Worm (Caenorhabditis elegans) whole organism, L4 larva: ENCODE data around the gene klp-3.

Experiments
- D1046.2 ChIP-seq: fragments of 200-800 bp; sonication (Bioruptor generic); IDR thresholded peaks from 2 replicates; pipeline ENCODE4 v1.3.6; 2022; ENCODE audit warnings: missing genetic modification characterization, missing compliant biosample characterization
- F44E2.7 ChIP-seq: fragments of 200-800 bp; sonication (Bioruptor generic); IDR thresholded peaks from 2 replicates; pipeline ENCODE4 v2.1.2; 2022; ENCODE audit warnings: missing genetic modification characterization, missing compliant biosample characterization
- F49E8.2 ChIP-seq: sonication (generic microtip); optimal IDR thresholded peaks from 2 replicates; lab custom pipeline; 2016; ENCODE audit warnings: missing compliant biosample characterization, mild to moderate bottlenecking, missing genetic modification characterization, borderline replicate concordance
- ceh-62 ChIP-seq: sonication (generic microtip); optimal IDR thresholded peaks from 2 replicates; lab custom pipeline; 2017; ENCODE audit warnings: missing biosample characterization, missing genetic modification characterization
- ctbp-1 ChIP-seq: fragments of 200-800 bp; sonication (Bioruptor generic); IDR thresholded peaks from 2 replicates; pipeline ENCODE4 v1.3.6; 2022; ENCODE audit warnings: missing genetic modification reagents, missing genetic modification characterization, missing compliant biosample characterization
- daf-16 ChIP-seq, 3 experiments: sonication (generic microtip); optimal IDR thresholded peaks; 2 replicates each; lab custom pipeline; 2016 to 2017; ENCODE audit warnings: missing genetic modification characterization in 3 of 3, missing genetic modification reagents in 3 of 3, mild to moderate bottlenecking in 2 of 3, missing compliant biosample characterization in 2 of 3, missing biosample characterization in 1 of 3, moderate library complexity in 1 of 3
- daf-19 ChIP-seq: fragments of 200-800 bp; sonication (Bioruptor generic); conservative IDR thresholded peaks from 2 replicates; pipeline ENCODE4 v1.3.6; 2022; ENCODE audit warnings: missing genetic modification characterization, missing compliant biosample characterization
- dmd-8 ChIP-seq: fragments of 200-800 bp; sonication (Bioruptor generic); IDR thresholded peaks from 2 replicates; pipeline ENCODE4 v1.3.6; 2022; ENCODE audit warnings: missing genetic modification characterization, missing compliant biosample characterization
- dve-1 ChIP-seq: sonication (generic microtip); optimal IDR thresholded peaks from 2 replicates; lab custom pipeline; 2017; ENCODE audit warnings: antibody characterized with exemption, mild to moderate bottlenecking, missing genetic modification characterization, missing compliant biosample characterization; ENCODE audit not compliant: insufficient read depth
- hlh-30 ChIP-seq: sonication (generic microtip); optimal IDR thresholded peaks from 2 replicates; lab custom pipeline; 2017; ENCODE audit warnings: antibody characterized with exemption, mild to moderate bottlenecking, missing genetic modification characterization, missing compliant biosample characterization; ENCODE audit not compliant: insufficient read depth
- hmg-1.1 ChIP-seq: fragments of 200-800 bp; sonication (Bioruptor generic); IDR thresholded peaks from 2 replicates; pipeline ENCODE4 v1.3.6; 2022; ENCODE audit warnings: missing genetic modification reagents, missing genetic modification characterization, missing compliant biosample characterization
- lim-7 ChIP-seq: fragments of 200-800 bp; sonication (Bioruptor generic); IDR thresholded peaks from 2 replicates; pipeline ENCODE4 v1.3.6; 2022; ENCODE audit warnings: missing genetic modification characterization, missing compliant biosample characterization
- lin-13 ChIP-seq: fragments of 150-350 bp; optimal IDR thresholded peaks from 2 replicates; lab custom pipeline; 2014; ENCODE audit warnings: missing biosample characterization, missing genetic modification reagents, missing genetic modification characterization
- lin-38 ChIP-seq: fragments of 200-800 bp; sonication (Bioruptor generic); IDR thresholded peaks from 2 replicates; pipeline ENCODE4 v1.3.6; 2022; ENCODE audit warnings: missing genetic modification reagents, missing genetic modification characterization, missing compliant biosample characterization
- lsy-2 ChIP-seq, 2 experiments: fragments of 150-350 bp in 1 of 2; sonication (generic microtip) in 1 of 2; optimal IDR thresholded peaks; 2 replicates each; lab custom pipeline; 2014 to 2017; ENCODE audit warnings: missing biosample characterization in 2 of 2, missing genetic modification characterization in 2 of 2
- mdt-29 ChIP-seq: fragments of 200-800 bp; sonication (Bioruptor generic); IDR thresholded peaks from 2 replicates; pipeline ENCODE4 v1.3.6; 2022; ENCODE audit warnings: missing genetic modification reagents, missing genetic modification characterization, missing compliant biosample characterization
- mep-1 ChIP-seq: fragments of 150-350 bp; sonication (generic microtip); optimal IDR thresholded peaks from 3 replicates; lab custom pipeline; 2014; ENCODE audit warnings: missing biosample characterization, missing genetic modification characterization
- mes-2 ChIP-seq: sonication (generic microtip); optimal IDR thresholded peaks from 2 replicates; lab custom pipeline; 2016; ENCODE audit warnings: missing genotype, mild to moderate bottlenecking, missing genetic modification characterization, missing compliant biosample characterization; ENCODE audit not compliant: poor library complexity, severe bottlenecking
- nhr-10 ChIP-seq: fragments of 150-350 bp; optimal IDR thresholded peaks from 2 replicates; lab custom pipeline; 2014; ENCODE audit warnings: missing biosample characterization, missing genetic modification characterization
- nhr-102 ChIP-seq: sonication (generic microtip); optimal IDR thresholded peaks from 2 replicates; lab custom pipeline; 2016; ENCODE audit warnings: mild to moderate bottlenecking, missing genetic modification characterization, moderate library complexity, missing compliant biosample characterization
- nhr-11 ChIP-seq: fragments of 150-350 bp; optimal IDR thresholded peaks from 2 replicates; lab custom pipeline; 2014; ENCODE audit warnings: missing biosample characterization, missing genetic modification characterization
- nhr-28 ChIP-seq: fragments of 150-350 bp; optimal IDR thresholded peaks from 2 replicates; lab custom pipeline; 2014; ENCODE audit warnings: missing biosample characterization, missing genetic modification characterization
- nhr-48 ChIP-seq: sonication (generic microtip); optimal IDR thresholded peaks from 2 replicates; lab custom pipeline; 2016; ENCODE audit warnings: mild to moderate bottlenecking, missing genetic modification characterization, missing compliant biosample characterization
- pha-4 ChIP-seq, 2 experiments: fragments of 150-350 bp in 1 of 2; fragments of 200-800 bp in 1 of 2; sonication (Bioruptor generic) in 1 of 2; IDR thresholded peaks in 1 of 2; optimal IDR thresholded peaks in 1 of 2; 2 replicates each; pipeline versions ENCODE4 v1.3.6 to Lab custom; 2014 to 2022; ENCODE audit warnings: missing genetic modification characterization in 2 of 2, missing genetic modification reagents in 2 of 2, missing biosample characterization in 1 of 2, missing compliant biosample characterization in 1 of 2
- php-3 ChIP-seq: fragments of 200-800 bp; sonication (Bioruptor generic); IDR thresholded peaks from 2 replicates; pipeline ENCODE4 v1.3.6; 2022; ENCODE audit warnings: missing genetic modification reagents, missing genetic modification characterization, missing compliant biosample characterization
- pqm-1 ChIP-seq: sonication (generic microtip); optimal IDR thresholded peaks from 2 replicates; lab custom pipeline; 2017; ENCODE audit warnings: missing biosample characterization, missing genetic modification characterization
- snpc-4 ChIP-seq: fragments of 150-350 bp; optimal IDR thresholded peaks from 2 replicates; lab custom pipeline; 2014; ENCODE audit warnings: missing biosample characterization, missing genetic modification characterization
- tag-97 ChIP-seq: fragments of 200-800 bp; sonication (Bioruptor generic); IDR thresholded peaks from 2 replicates; pipeline ENCODE4 v1.3.6; 2022; ENCODE audit warnings: missing genetic modification characterization, missing compliant biosample characterization
- tra-1 ChIP-seq: fragments of 200-800 bp; sonication (Bioruptor generic); IDR thresholded peaks from 2 replicates; pipeline ENCODE4 v1.3.6; 2022; ENCODE audit warnings: missing genetic modification reagents, missing genetic modification characterization, missing compliant biosample characterization
- unc-62 ChIP-seq, 3 experiments: fragments of 150-350 bp in 1 of 3; sonication (generic microtip); optimal IDR thresholded peaks in 2 of 3; peaks in 1 of 3; 1 replicate in 1 of 3; 2 replicates in 2 of 3; lab custom pipeline; 2014 to 2017; ENCODE audit warnings: missing biosample characterization in 3 of 3, missing genetic modification characterization in 3 of 3, missing genetic modification reagents in 3 of 3, missing genotype in 1 of 3
- zfp-3 ChIP-seq: fragments of 200-800 bp; sonication (Bioruptor generic); conservative IDR thresholded peaks from 2 replicates; pipeline ENCODE4 v1.3.6; 2022; ENCODE audit warnings: missing genetic modification reagents, missing genetic modification characterization, missing compliant biosample characterization
- zip-11 ChIP-seq: fragments of 200-800 bp; sonication (Bioruptor generic); IDR thresholded peaks from 2 replicates; pipeline ENCODE4 v1.3.6; 2022; ENCODE audit warnings: missing genetic modification characterization, missing compliant biosample characterization

Gene klp-3

DNA sequence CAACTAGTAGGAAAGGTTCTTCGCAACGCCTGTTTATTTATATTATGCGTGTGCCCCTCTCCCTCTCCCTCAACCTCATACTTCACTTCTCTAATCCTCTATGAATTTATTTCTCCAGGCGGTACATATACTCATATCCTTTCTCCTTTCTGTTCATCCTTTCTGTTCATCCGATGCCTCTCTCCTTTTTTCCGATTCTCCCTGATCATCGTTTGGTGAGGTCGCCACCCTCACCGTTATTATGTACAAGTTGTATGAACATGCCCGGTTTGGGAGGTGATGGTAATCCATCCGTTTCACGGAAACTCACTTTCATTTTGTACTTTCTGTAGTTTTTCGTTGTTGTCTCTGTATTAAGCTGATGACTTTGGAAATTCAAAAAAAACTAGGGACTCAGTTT lies 2.5 kb upstream of the klp-3 start:
- TF ChIP-seq tag-97 (GFP tag; lab: Robert Waterston, UW), result no peak

DNA sequence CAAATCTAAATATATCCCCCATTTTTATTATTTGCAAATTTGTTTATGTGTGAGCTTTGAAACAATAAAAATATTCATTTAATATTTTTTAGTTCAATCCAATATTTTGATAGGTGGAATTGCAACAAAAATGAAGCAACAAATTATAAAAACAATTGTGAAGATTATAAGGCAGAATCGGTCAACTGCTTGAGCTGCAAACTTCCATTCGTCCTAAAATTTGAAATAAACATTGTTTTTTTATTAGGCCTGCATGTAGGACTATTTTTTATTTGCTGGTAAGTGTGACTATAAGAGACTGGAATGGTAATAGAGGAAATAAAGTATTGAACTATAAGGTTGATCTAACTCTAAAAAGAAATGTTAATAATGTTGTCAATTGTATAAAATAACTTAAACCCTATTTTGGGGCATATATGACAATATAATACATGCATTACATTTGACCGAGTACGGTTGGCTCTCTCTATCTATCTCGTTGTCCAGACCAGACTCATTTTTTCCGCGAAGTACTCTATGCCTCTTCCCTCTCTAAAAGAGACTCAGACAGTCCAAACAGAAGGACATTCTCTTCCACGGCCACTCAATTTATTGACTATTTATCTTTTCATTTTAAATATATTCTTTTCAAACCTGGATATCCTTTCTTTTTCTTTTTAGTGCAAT lies 3.6 kb downstream of the klp-3 start, which contains the start of gene T09A5.4:
Gene T09A5.4, plus strand, starts transcription at position 616 of the 666 bp plus-strand sequence.
- TF ChIP-seq nhr-28 (tag; lab: Kevin White, UChicago) (no peak), daf-19 (GFP tag; lab: Robert Waterston, UW) (no peak), ctbp-1 (GFP tag; lab: Robert Waterston, UW) (no peak), nhr-102 (tag; lab: Kevin White, UChicago) (no peak), lsy-2 (tag; optimal IDR thresholded peaks at IDR 0.05; lab: Kevin White, UChicago) (peak in 1 of 2 experiments; percentile 33), mes-2 (tag; lab: Kevin White, UChicago) (peak; percentile 45), unc-62 (GFP tag; optimal IDR thresholded peaks at IDR 0.05 in 1 of 2; lab: Kevin White, UChicago) (peak in 1 of 2 experiments; percentile 92), unc-62 (tag; optimal IDR thresholded peaks at IDR 0.05; lab: Kevin White, UChicago) (no peak)

- TF ChIP-seq pha-4 (GFP tag; IDR thresholded peaks at IDR 0.05; lab: Robert Waterston, UW) (no peak), pha-4 (tag; optimal IDR thresholded peaks at IDR 0.05; lab: Kevin White, UChicago) (no peak), lim-7 (GFP tag; lab: Robert Waterston, UW) (no peak), tra-1 (GFP tag; lab: Robert Waterston, UW) (no peak), nhr-48 (tag; lab: Kevin White, UChicago) (no peak), ceh-62 (tag; lab: Kevin White, UChicago) (no peak), zfp-3 (GFP tag; lab: Robert Waterston, UW) (no peak), snpc-4 (tag; lab: Kevin White, UChicago) (no peak), zip-11 (GFP tag; lab: Robert Waterston, UW) (no peak), nhr-102 (tag; lab: Kevin White, UChicago) (no peak), mdt-29 (GFP tag; lab: Robert Waterston, UW) (no peak), nhr-11 (no peak)
Measured at ce11 chrII:7849697-7850096, 7.5 kb downstream of the klp-3 start, which contains the start of gene acr-7. Gene acr-7 (minus strand): TSS chrII:7849797.

DNA sequence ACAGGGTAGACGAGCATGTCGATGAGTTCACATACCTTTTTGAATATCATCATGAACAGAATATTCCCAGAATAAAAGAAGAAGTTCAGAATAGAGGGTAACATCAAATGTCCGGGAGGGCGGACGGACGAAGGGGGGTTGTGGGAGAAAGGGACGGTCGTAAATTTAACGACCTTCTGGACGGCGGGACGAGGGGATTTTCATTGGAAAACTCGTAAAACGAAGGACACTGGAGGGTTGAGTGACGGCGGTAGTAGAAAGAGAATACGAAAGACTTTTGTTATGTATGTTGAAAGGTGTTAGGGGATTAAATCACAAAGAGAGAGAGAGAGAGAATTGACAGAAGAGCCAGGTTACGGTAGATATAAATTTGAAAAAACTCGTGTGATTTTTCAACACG lies 8.4 kb downstream of the klp-3 start:
- TF ChIP-seq lin-38 (no peak), F44E2.7 (no peak), php-3 (peak; percentile 84), lsy-2 (tag; optimal IDR thresholded peaks at IDR 0.05; lab: Kevin White, UChicago) (peak in 1 of 2 experiments; percentile 1), D1046.2 (GFP tag; lab: Robert Waterston, UW) (no peak), F49E8.2 (no peak), mes-2 (tag; lab: Kevin White, UChicago) (no peak), lin-13 (GFP tag; lab: Kevin White, UChicago) (no peak)

DNA sequence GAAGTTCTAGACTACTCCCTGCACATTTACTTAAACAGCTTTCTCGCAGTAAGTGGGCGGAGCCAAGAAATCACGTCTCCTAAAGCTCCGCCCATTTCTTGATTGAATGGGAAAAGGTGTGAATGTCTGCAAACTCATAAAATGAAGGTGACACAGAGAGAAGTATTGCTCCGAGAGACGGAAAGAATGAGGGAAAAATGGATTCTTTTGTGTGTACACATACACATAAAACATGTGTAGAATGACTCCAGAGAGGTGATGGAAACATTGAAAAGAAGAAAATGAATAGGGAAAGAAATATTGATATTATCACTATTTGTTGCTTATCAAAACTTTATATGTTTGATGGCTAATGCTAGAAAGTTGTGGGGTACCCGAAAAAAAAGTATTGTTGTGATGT lies 9.3 kb downstream of the klp-3 start:
- TF ChIP-seq hlh-30 (tag; lab: Kevin White, UChicago) (peak; percentile 9), nhr-10 (tag; lab: Kevin White, UChicago) (no peak), dve-1 (tag; lab: Kevin White, UChicago) (peak; percentile 60), pqm-1 (tag; lab: Kevin White, UChicago) (peak; percentile 73), php-3 (peak; percentile 44; the same call in 1 of the 2 replicates), dmd-8 (GFP tag; lab: Robert Waterston, UW) (no peak), daf-16 (GFP tag; optimal IDR thresholded peaks at IDR 0.05; lab: Kevin White, UChicago) (no peak), daf-16 (tag; optimal IDR thresholded peaks at IDR 0.05; lab: Kevin White, UChicago) (peak; percentile 51), nhr-28 (tag; lab: Kevin White, UChicago) (peak; percentile 58), zfp-3 (GFP tag; lab: Robert Waterston, UW) (no peak), hmg-1.1 (GFP tag; lab: Robert Waterston, UW) (0 out of 2 replicates have a peak, but pooled peaks have one; percentile 37), mep-1 (tag; lab: Kevin White, UChicago) (peak; percentile 6)
